Worm (Caenorhabditis elegans) whole organism, midembryonic: ENCODE results near the gene F32D8.4.

Experiments
- flt-1 ChIP-seq: fragments of 200-800 bp; sonication (Bioruptor generic); IDR thresholded peaks from 2 replicates; pipeline ENCODE4 v1.3.6; 2022; ENCODE audit warnings: missing genetic modification characterization, missing compliant biosample characterization
- klf-2 ChIP-seq: fragments of 200-800 bp; sonication (Bioruptor generic); conservative IDR thresholded peaks from 2 replicates; pipeline ENCODE4 v1.3.6; 2022; ENCODE audit warnings: missing genetic modification reagents, missing genetic modification characterization, missing compliant biosample characterization
- ref-1 ChIP-seq: fragments of 200-800 bp; sonication (Bioruptor generic); conservative IDR thresholded peaks from 2 replicates; pipeline ENCODE4 v1.3.6; 2022; ENCODE audit warnings: missing genetic modification reagents, missing genetic modification characterization, missing compliant biosample characterization
- tab-1 ChIP-seq: fragments of 200-800 bp; sonication (Bioruptor generic); IDR thresholded peaks from 2 replicates; pipeline ENCODE4 v1.3.6; 2022; ENCODE audit warnings: missing genetic modification characterization, missing compliant biosample characterization
- ztf-29 ChIP-seq: fragments of 200-800 bp; sonication (Bioruptor generic); IDR thresholded peaks from 2 replicates; pipeline ENCODE4 v1.3.6; 2022; ENCODE audit warnings: missing genetic modification reagents, missing genetic modification characterization, missing compliant biosample characterization

DNA sequence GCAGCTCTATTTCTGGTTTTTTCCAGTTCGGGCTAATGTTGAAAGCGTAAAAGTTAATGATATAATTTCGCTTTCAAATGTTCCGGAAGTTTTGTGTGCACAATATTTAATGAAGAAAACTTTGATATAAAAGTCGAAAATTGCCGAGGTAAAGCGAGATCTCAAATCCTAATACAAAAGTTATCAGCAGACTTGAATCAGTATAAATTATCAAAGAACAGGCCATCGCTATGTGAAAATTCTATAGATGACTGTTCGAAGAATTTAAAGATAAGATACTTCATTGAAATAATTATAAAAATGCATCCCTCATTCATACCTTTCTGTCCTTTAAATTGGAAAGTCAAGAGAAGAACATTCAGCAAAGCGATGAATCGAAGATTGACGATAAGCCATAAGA, 46.5 kb downstream of the F32D8.4 start, which contains the start of gene C29A12.6:
- TF ChIP-seq ref-1 (GFP tag; lab: Robert Waterston, UW) (no peak), ztf-29 (GFP tag; lab: Robert Waterston, UW) (no peak), klf-2 (GFP tag; lab: Robert Waterston, UW) (no peak), tab-1 (GFP tag; lab: Robert Waterston, UW) (no peak), flt-1 (no peak)
